Worm (Caenorhabditis elegans) whole organism, L4 larva: ENCODE data around the gene C54D10.9.

Experiments used
- T20F7.1 ChIP-seq: fragments of 200-800 bp; sonication (Bioruptor generic); optimal IDR thresholded peaks from 2 replicates; lab custom pipeline; 2018; ENCODE audit warnings: mild to moderate bottlenecking, missing genetic modification characterization, missing compliant biosample characterization
- ZK337.2 ChIP-seq: fragments of 200-800 bp; sonication (Bioruptor generic); IDR thresholded peaks from 2 replicates; pipeline ENCODE4 v1.3.6; 2022; ENCODE audit warnings: missing genetic modification reagents, missing genetic modification characterization, missing compliant biosample characterization
- aly-2 ChIP-seq: sonication (generic microtip); optimal IDR thresholded peaks from 2 replicates; lab custom pipeline; 2018; ENCODE audit warnings: missing biosample characterization, missing genetic modification characterization
- ama-1 ChIP-seq: fragments of 150-350 bp; optimal IDR thresholded peaks from 2 replicates; lab custom pipeline; 2014; ENCODE audit warnings: inconsistent platforms, mixed read lengths
- attf-4 ChIP-seq: sonication (generic microtip); optimal IDR thresholded peaks from 3 replicates; lab custom pipeline; 2017; ENCODE audit warnings: missing biosample characterization, missing genetic modification characterization
- ceh-28 ChIP-seq: fragments of 150-350 bp; optimal IDR thresholded peaks from 2 replicates; lab custom pipeline; 2014; ENCODE audit warnings: missing biosample characterization, missing genetic modification reagents, missing genetic modification characterization
- dmd-8 ChIP-seq: fragments of 200-800 bp; sonication (Bioruptor generic); IDR thresholded peaks from 2 replicates; pipeline ENCODE4 v1.3.6; 2022; ENCODE audit warnings: missing genetic modification characterization, missing compliant biosample characterization
- egl-27 ChIP-seq: sonication (generic microtip); optimal IDR thresholded peaks from 3 replicates; lab custom pipeline; 2017; ENCODE audit warnings: missing biosample characterization, missing genetic modification reagents, missing genetic modification characterization
- lim-7 ChIP-seq: fragments of 200-800 bp; sonication (Bioruptor generic); IDR thresholded peaks from 2 replicates; pipeline ENCODE4 v1.3.6; 2022; ENCODE audit warnings: missing genetic modification characterization, missing compliant biosample characterization
- lir-3 ChIP-seq: sonication (generic microtip); optimal IDR thresholded peaks from 2 replicates; lab custom pipeline; 2016; ENCODE audit warnings: mild to moderate bottlenecking, missing genetic modification characterization, missing compliant biosample characterization
- nhr-102 ChIP-seq: sonication (generic microtip); optimal IDR thresholded peaks from 2 replicates; lab custom pipeline; 2016; ENCODE audit warnings: mild to moderate bottlenecking, missing genetic modification characterization, moderate library complexity, missing compliant biosample characterization
- unc-62 ChIP-seq, 3 experiments: fragments of 150-350 bp in 1 of 3; sonication (generic microtip); optimal IDR thresholded peaks in 2 of 3; peaks in 1 of 3; 1 replicate in 1 of 3; 2 replicates in 2 of 3; lab custom pipeline; 2014 to 2017; ENCODE audit warnings: missing biosample characterization in 3 of 3, missing genetic modification characterization in 3 of 3, missing genetic modification reagents in 3 of 3, missing genotype in 1 of 3
- zag-1 ChIP-seq: fragments of 150-350 bp; optimal IDR thresholded peaks from 2 replicates; lab custom pipeline; 2014; ENCODE audit warnings: missing biosample characterization, missing genetic modification characterization
- ztf-11 ChIP-seq: fragments of 150-350 bp; optimal IDR thresholded peaks from 2 replicates; lab custom pipeline; 2014; ENCODE audit warnings: missing biosample characterization, missing genetic modification characterization

- TF ChIP-seq unc-62 (GFP tag; optimal IDR thresholded peaks at IDR 0.05 in 1 of 2; lab: Kevin White, UChicago), result no peak
- no peak for TF ChIP-seq unc-62 (tag; optimal IDR thresholded peaks at IDR 0.05; lab: Kevin White, UChicago)
- TF ChIP-seq nhr-102 (tag; lab: Kevin White, UChicago), result peak; percentile 85
- peak; percentile 44 for TF ChIP-seq T20F7.1 (GFP tag; lab: Kevin White, UChicago)
- TF ChIP-seq attf-4, result no peak
- TF ChIP-seq zag-1, result no peak
- peak; percentile 68 for TF ChIP-seq ama-1 (lab: Kevin White, UChicago)
- TF ChIP-seq ceh-28 (tag; lab: Kevin White, UChicago), result no peak
- 0 out of 2 replicates have a peak, but pooled peaks have one; percentile 3 for TF ChIP-seq ZK337.2
- TF ChIP-seq aly-2, result no peak
- TF ChIP-seq ztf-11 (tag; lab: Kevin White, UChicago), result no peak
- 0 out of 2 replicates have a peak, but pooled peaks have one; percentile 29 for TF ChIP-seq dmd-8 (GFP tag; lab: Robert Waterston, UW)
- no peak for TF ChIP-seq lir-3 (tag; lab: Kevin White, UChicago)
- no peak for TF ChIP-seq lim-7 (GFP tag; lab: Robert Waterston, UW)
- no peak for TF ChIP-seq egl-27 (tag; lab: Kevin White, UChicago)
Measured at ce11 chrV:12491070-12491643, 44.2 kb downstream of the C54D10.9 start.
